Worm (Caenorhabditis elegans) whole organism, L3 larva: ENCODE measurements around the gene dlat-2.

ENCODE experiments used
- lsy-12 ChIP-seq: sonication (generic microtip); optimal IDR thresholded peaks from 2 replicates; lab custom pipeline; 2016; ENCODE audit warnings: mild to moderate bottlenecking, missing genetic modification characterization, missing compliant biosample characterization
- nhr-11 ChIP-seq: fragments of 150-350 bp; optimal IDR thresholded peaks from 2 replicates; lab custom pipeline; 2014; ENCODE audit warnings: missing biosample characterization, missing genetic modification characterization
- nhr-23 ChIP-seq: fragments of 150-350 bp; optimal IDR thresholded peaks from 2 replicates; lab custom pipeline; 2014; ENCODE audit warnings: missing biosample characterization, missing genetic modification reagents, missing genetic modification characterization

ce11 chrIV:17376127-17376526, 4.3 kb upstream of the dlat-2 start, which contains the start of gene haf-1:
- TF ChIP-seq nhr-11 (no peak), nhr-23 (no peak), lsy-12 (tag; lab: Kevin White, UChicago) (no peak)
